Worm (Caenorhabditis elegans) whole organism, L4 larva: ENCODE data around the gene sftd-3.
A peak's percentile ranks its signal among the peaks of the same experiment; 100 is the strongest.

Source experiments
- D1046.2 ChIP-seq: fragments of 200-800 bp; sonication (Bioruptor generic); IDR thresholded peaks from 2 replicates; pipeline ENCODE4 v1.3.6; 2022; ENCODE audit warnings: missing genetic modification characterization, missing compliant biosample characterization
- F10B5.3 ChIP-seq: sonication (generic microtip); optimal IDR thresholded peaks from 2 replicates; lab custom pipeline; 2016; ENCODE audit warnings: mild to moderate bottlenecking, missing genetic modification characterization, missing compliant biosample characterization
- F26F4.8 ChIP-seq: fragments of 200-800 bp; sonication (Bioruptor generic); conservative IDR thresholded peaks from 2 replicates; pipeline ENCODE4 v1.3.6; 2022; ENCODE audit warnings: missing genetic modification characterization, missing compliant biosample characterization
- F44E2.7 ChIP-seq: fragments of 200-800 bp; sonication (Bioruptor generic); IDR thresholded peaks from 2 replicates; pipeline ENCODE4 v2.1.2; 2022; ENCODE audit warnings: missing genetic modification characterization, missing compliant biosample characterization
- R02D3.7 ChIP-seq: fragments of 150-350 bp; sonication (generic microtip); optimal IDR thresholded peaks from 3 replicates; lab custom pipeline; 2014; ENCODE audit warnings: missing biosample characterization, missing genetic modification characterization
- T20F7.1 ChIP-seq: fragments of 200-800 bp; sonication (Bioruptor generic); optimal IDR thresholded peaks from 2 replicates; lab custom pipeline; 2018; ENCODE audit warnings: mild to moderate bottlenecking, missing genetic modification characterization, missing compliant biosample characterization
- T26A8.4 ChIP-seq: fragments of 200-800 bp; sonication (Bioruptor generic); IDR thresholded peaks from 2 replicates; pipeline ENCODE4 v1.3.6; 2022; ENCODE audit warnings: missing genetic modification characterization, missing compliant biosample characterization
- Y105C5A.15 ChIP-seq: fragments of 200-800 bp; sonication (Bioruptor generic); IDR thresholded peaks from 2 replicates; pipeline ENCODE4 v1.3.6; 2022; ENCODE audit warnings: missing genetic modification characterization, missing compliant biosample characterization
- Y5F2A.4 ChIP-seq: fragments of 200-800 bp; sonication (Bioruptor generic); optimal IDR thresholded peaks from 2 replicates; lab custom pipeline; 2018; ENCODE audit warnings: mild to moderate bottlenecking, missing genetic modification characterization, missing compliant biosample characterization
- aly-2 ChIP-seq: sonication (generic microtip); optimal IDR thresholded peaks from 2 replicates; lab custom pipeline; 2018; ENCODE audit warnings: missing biosample characterization, missing genetic modification characterization
- ceh-44 ChIP-seq: fragments of 200-800 bp; sonication (Bioruptor generic); IDR thresholded peaks from 2 replicates; pipeline ENCODE4 v1.3.6; 2022; ENCODE audit warnings: missing genetic modification reagents, missing genetic modification characterization, missing compliant biosample characterization
- ceh-62 ChIP-seq: sonication (generic microtip); optimal IDR thresholded peaks from 2 replicates; lab custom pipeline; 2017; ENCODE audit warnings: missing biosample characterization, missing genetic modification characterization
- ctbp-1 ChIP-seq: fragments of 200-800 bp; sonication (Bioruptor generic); IDR thresholded peaks from 2 replicates; pipeline ENCODE4 v1.3.6; 2022; ENCODE audit warnings: missing genetic modification reagents, missing genetic modification characterization, missing compliant biosample characterization
- daf-19 ChIP-seq: fragments of 200-800 bp; sonication (Bioruptor generic); conservative IDR thresholded peaks from 2 replicates; pipeline ENCODE4 v1.3.6; 2022; ENCODE audit warnings: missing genetic modification characterization, missing compliant biosample characterization
- dmd-6 ChIP-seq: fragments of 200-800 bp; sonication (Bioruptor generic); IDR thresholded peaks from 2 replicates; pipeline ENCODE4 v1.3.6; 2022; ENCODE audit warnings: missing genetic modification reagents, missing genetic modification characterization, missing compliant biosample characterization
- duxl-1 ChIP-seq: sonication (generic microtip); optimal IDR thresholded peaks from 2 replicates; lab custom pipeline; 2016; ENCODE audit warnings: mild to moderate bottlenecking, missing genetic modification characterization, moderate library complexity, missing compliant biosample characterization; ENCODE audit not compliant: poor library complexity
- egl-27 ChIP-seq: sonication (generic microtip); optimal IDR thresholded peaks from 3 replicates; lab custom pipeline; 2017; ENCODE audit warnings: missing biosample characterization, missing genetic modification reagents, missing genetic modification characterization
- fos-1 ChIP-seq: fragments of 150-350 bp; optimal IDR thresholded peaks from 2 replicates; lab custom pipeline; 2014; ENCODE audit warnings: missing biosample characterization, missing genetic modification characterization
- gei-8 ChIP-seq: fragments of 200-800 bp; sonication (Bioruptor generic); optimal IDR thresholded peaks from 2 replicates; lab custom pipeline; 2018; ENCODE audit warnings: mild to moderate bottlenecking, missing genetic modification characterization, missing compliant biosample characterization
- hif-1 ChIP-seq, 2 experiments: sonication (generic microtip); optimal IDR thresholded peaks; 2 replicates each; lab custom pipeline; 2016 to 2017; ENCODE audit warnings: missing compliant biosample characterization in 2 of 2, missing genetic modification characterization in 2 of 2, missing genetic modification reagents in 2 of 2, missing genotype in 2 of 2, mild to moderate bottlenecking in 1 of 2
- hlh-11 ChIP-seq: fragments of 200-800 bp; sonication (Bioruptor generic); optimal IDR thresholded peaks from 2 replicates; lab custom pipeline; 2018; ENCODE audit warnings: mild to moderate bottlenecking, missing genetic modification characterization, missing compliant biosample characterization
- hmg-1.1 ChIP-seq: fragments of 200-800 bp; sonication (Bioruptor generic); IDR thresholded peaks from 2 replicates; pipeline ENCODE4 v1.3.6; 2022; ENCODE audit warnings: missing genetic modification reagents, missing genetic modification characterization, missing compliant biosample characterization
- jun-1 ChIP-seq: fragments of 150-350 bp; optimal IDR thresholded peaks from 2 replicates; lab custom pipeline; 2014; ENCODE audit warnings: missing biosample characterization, missing genetic modification reagents, missing genetic modification characterization
- lim-7 ChIP-seq: fragments of 200-800 bp; sonication (Bioruptor generic); IDR thresholded peaks from 2 replicates; pipeline ENCODE4 v1.3.6; 2022; ENCODE audit warnings: missing genetic modification characterization, missing compliant biosample characterization
- lin-39 ChIP-seq: fragments of 150-350 bp; optimal IDR thresholded peaks from 2 replicates; lab custom pipeline; 2014; ENCODE audit warnings: missing biosample characterization, missing genetic modification reagents, missing genetic modification characterization
- lir-3 ChIP-seq: sonication (generic microtip); optimal IDR thresholded peaks from 2 replicates; lab custom pipeline; 2016; ENCODE audit warnings: mild to moderate bottlenecking, missing genetic modification characterization, missing compliant biosample characterization
- mdl-1 ChIP-seq, 2 experiments: fragments of 150-350 bp in 1 of 2; sonication (generic microtip) in 1 of 2; optimal IDR thresholded peaks; 2 replicates each; lab custom pipeline; 2014 to 2017; ENCODE audit warnings: missing biosample characterization in 2 of 2, missing genetic modification characterization in 2 of 2
- nhr-10 ChIP-seq: fragments of 150-350 bp; optimal IDR thresholded peaks from 2 replicates; lab custom pipeline; 2014; ENCODE audit warnings: missing biosample characterization, missing genetic modification characterization
- nhr-111 ChIP-seq: fragments of 200-800 bp; sonication (Bioruptor generic); optimal IDR thresholded peaks from 2 replicates; lab custom pipeline; 2018; ENCODE audit warnings: mild to moderate bottlenecking, missing genetic modification characterization, missing compliant biosample characterization
- nhr-28 ChIP-seq: fragments of 150-350 bp; optimal IDR thresholded peaks from 2 replicates; lab custom pipeline; 2014; ENCODE audit warnings: missing biosample characterization, missing genetic modification characterization
- nhr-42 ChIP-seq: fragments of 200-800 bp; sonication (Bioruptor generic); IDR thresholded peaks from 2 replicates; pipeline ENCODE4 v1.3.6; 2022; ENCODE audit warnings: missing genetic modification characterization, missing compliant biosample characterization
- nhr-6 ChIP-seq: fragments of 150-350 bp; optimal IDR thresholded peaks from 2 replicates; lab custom pipeline; 2014; ENCODE audit warnings: missing biosample characterization, missing genetic modification characterization
- nhr-77 ChIP-seq: fragments of 150-350 bp; optimal IDR thresholded peaks from 2 replicates; lab custom pipeline; 2014; ENCODE audit warnings: missing biosample characterization, missing genetic modification characterization
- php-3 ChIP-seq: fragments of 200-800 bp; sonication (Bioruptor generic); IDR thresholded peaks from 2 replicates; pipeline ENCODE4 v1.3.6; 2022; ENCODE audit warnings: missing genetic modification reagents, missing genetic modification characterization, missing compliant biosample characterization
- rbr-2 ChIP-seq: sonication (generic microtip); optimal IDR thresholded peaks from 2 replicates; lab custom pipeline; 2016; ENCODE audit warnings: missing genotype, missing genetic modification characterization, missing compliant biosample characterization
- set-16 ChIP-seq: fragments of 200-800 bp; sonication (Bioruptor generic); IDR thresholded peaks from 2 replicates; pipeline ENCODE4 v1.3.6; 2022; ENCODE audit warnings: missing genetic modification reagents, missing genetic modification characterization, missing compliant biosample characterization
- snpc-1.2 ChIP-seq: fragments of 200-800 bp; sonication (Bioruptor generic); IDR thresholded peaks from 2 replicates; pipeline ENCODE4 v1.3.6; 2022; ENCODE audit warnings: missing genetic modification reagents, missing genetic modification characterization, missing compliant biosample characterization
- spr-3 ChIP-seq: fragments of 200-800 bp; sonication (Bioruptor generic); optimal IDR thresholded peaks from 2 replicates; lab custom pipeline; 2018; ENCODE audit warnings: mild to moderate bottlenecking, missing genetic modification characterization, missing compliant biosample characterization
- tra-1 ChIP-seq: fragments of 200-800 bp; sonication (Bioruptor generic); IDR thresholded peaks from 2 replicates; pipeline ENCODE4 v1.3.6; 2022; ENCODE audit warnings: missing genetic modification reagents, missing genetic modification characterization, missing compliant biosample characterization
- unc-130 ChIP-seq: sonication (generic microtip); optimal IDR thresholded peaks from 2 replicates; lab custom pipeline; 2016; ENCODE audit warnings: missing genetic modification reagents, missing genetic modification characterization, missing compliant biosample characterization
- unc-62 ChIP-seq, 3 experiments: fragments of 150-350 bp in 1 of 3; sonication (generic microtip); optimal IDR thresholded peaks in 2 of 3; peaks in 1 of 3; 1 replicate in 1 of 3; 2 replicates in 2 of 3; lab custom pipeline; 2014 to 2017; ENCODE audit warnings: missing biosample characterization in 3 of 3, missing genetic modification characterization in 3 of 3, missing genetic modification reagents in 3 of 3, missing genotype in 1 of 3
- vab-7 ChIP-seq: fragments of 200-800 bp; sonication (Bioruptor generic); IDR thresholded peaks from 2 replicates; pipeline ENCODE4 v1.3.6; 2022; ENCODE audit warnings: missing genetic modification reagents, missing genetic modification characterization, missing compliant biosample characterization
- zfp-3 ChIP-seq: fragments of 200-800 bp; sonication (Bioruptor generic); conservative IDR thresholded peaks from 2 replicates; pipeline ENCODE4 v1.3.6; 2022; ENCODE audit warnings: missing genetic modification reagents, missing genetic modification characterization, missing compliant biosample characterization
- zip-2 ChIP-seq: fragments of 150-350 bp; optimal IDR thresholded peaks from 2 replicates; lab custom pipeline; 2014; ENCODE audit warnings: missing biosample characterization, missing genetic modification characterization

sftd-3 gene

ce11 chrII:8964835-8965234, 886 bp upstream of the sftd-3 start, which contains the start of the genes ndub-3 and C18E9.2 (continued):
- no peak for TF ChIP-seq gei-8
- TF ChIP-seq ctbp-1 = no peak
- TF ChIP-seq lir-3 (tag; lab: Kevin White, UChicago) = no peak
- TF ChIP-seq nhr-10 (tag; lab: Kevin White, UChicago) = no peak
- no peak for TF ChIP-seq ceh-62 (tag; lab: Kevin White, UChicago)
- peak in 1 of 2 experiments; percentile 13 for TF ChIP-seq hif-1 (tag; optimal IDR thresholded peaks at IDR 0.05; lab: Kevin White, UChicago)
- TF ChIP-seq F10B5.3 = no peak
- no peak for TF ChIP-seq nhr-111 (GFP tag; lab: Kevin White, UChicago)
- TF ChIP-seq php-3 (GFP tag; lab: Robert Waterston, UW) = no peak
- no peak for TF ChIP-seq F44E2.7 (GFP tag; lab: Robert Waterston, UW)
- no peak for TF ChIP-seq hmg-1.1
- no peak for TF ChIP-seq nhr-28 (tag; lab: Kevin White, UChicago)
- no peak for TF ChIP-seq aly-2 (tag; lab: Kevin White, UChicago)
- TF ChIP-seq D1046.2 (GFP tag; lab: Robert Waterston, UW) = no peak
- TF ChIP-seq set-16 (GFP tag; lab: Robert Waterston, UW) = no peak
- no peak for TF ChIP-seq tra-1 (GFP tag; lab: Robert Waterston, UW)
- TF ChIP-seq nhr-77 = peak; percentile 37
- no peak for TF ChIP-seq ceh-44
- TF ChIP-seq Y105C5A.15 (GFP tag; lab: Robert Waterston, UW) = no peak
- peak; percentile 32 for TF ChIP-seq hlh-11 (tag; lab: Kevin White, UChicago)
- no peak for TF ChIP-seq spr-3 (GFP tag; lab: Kevin White, UChicago)
- TF ChIP-seq nhr-6 = peak; percentile 44
- TF ChIP-seq egl-27 (tag; lab: Kevin White, UChicago) = no peak
- no peak for TF ChIP-seq fos-1 (tag; lab: Kevin White, UChicago)
- peak in 1 of 2 experiments; percentile 87 for TF ChIP-seq unc-62 (GFP tag; optimal IDR thresholded peaks at IDR 0.05 in 1 of 2; lab: Kevin White, UChicago)
- TF ChIP-seq unc-62 (tag; optimal IDR thresholded peaks at IDR 0.05; lab: Kevin White, UChicago) = no peak
- TF ChIP-seq unc-130 = no peak
- no peak for TF ChIP-seq mdl-1 (tag; optimal IDR thresholded peaks at IDR 0.05; lab: Kevin White, UChicago)
- TF ChIP-seq F26F4.8 (GFP tag; lab: Robert Waterston, UW) = no peak
- no peak for TF ChIP-seq lin-39 (tag; lab: Kevin White, UChicago)
- TF ChIP-seq lim-7 = no peak
- no peak for TF ChIP-seq daf-19 (GFP tag; lab: Robert Waterston, UW)
- no peak for TF ChIP-seq zfp-3 (GFP tag; lab: Robert Waterston, UW)
- TF ChIP-seq T20F7.1 (GFP tag; lab: Kevin White, UChicago) = no peak
- no peak for TF ChIP-seq zip-2 (tag; lab: Kevin White, UChicago)
- peak; percentile 78 for TF ChIP-seq R02D3.7
- no peak for TF ChIP-seq nhr-42 (GFP tag; lab: Robert Waterston, UW)
- no peak for TF ChIP-seq Y5F2A.4
- no peak for TF ChIP-seq vab-7 (GFP tag; lab: Robert Waterston, UW)
- no peak for TF ChIP-seq dmd-6 (GFP tag; lab: Robert Waterston, UW)
- no peak for TF ChIP-seq rbr-2 (tag; lab: Kevin White, UChicago)
- TF ChIP-seq snpc-1.2 (GFP tag; lab: Robert Waterston, UW) = no peak
- TF ChIP-seq T26A8.4 = no peak
- no peak for TF ChIP-seq duxl-1
- no peak for TF ChIP-seq jun-1
- TF ChIP-seq, all 104 proteins: peak for 12
